Worm (Caenorhabditis elegans) whole organism, L4/young adult: ENCODE data around the gene spp-26.

ENCODE experiments used
- W03F9.2 ChIP-seq: fragments of 150-350 bp; optimal IDR thresholded peaks from 2 replicates; lab custom pipeline; 2014; ENCODE audit warnings: missing biosample characterization, missing genetic modification characterization
- him-1 ChIP-seq: sonication (generic microtip); optimal IDR thresholded peaks from 2 replicates; lab custom pipeline; 2016; ENCODE audit warnings: missing genotype, missing genetic modification reagents, missing genetic modification characterization, missing compliant biosample characterization

- no peak for TF ChIP-seq W03F9.2
- no peak for TF ChIP-seq him-1 (tag; lab: Kevin White, UChicago)
Observed at ce11 chrV:6520385-6521080, 38.5 kb downstream of the spp-26 start, which contains the start of the genes F46E10.2 and F46E10.18.
